Worm (Caenorhabditis elegans) whole organism, late embryonic: ENCODE data around the gene T13C2.2.

Experiments
- ama-1 ChIP-seq: fragments of 150-350 bp; optimal IDR thresholded peaks from 2 replicates; lab custom pipeline; 2014
- dmd-4 ChIP-seq: sonication (generic microtip); optimal IDR thresholded peaks from 2 replicates; lab custom pipeline; 2016; ENCODE audit warnings: borderline replicate concordance, missing genetic modification characterization, missing compliant biosample characterization
- elt-2 ChIP-seq: sonication (generic microtip); optimal IDR thresholded peaks from 2 replicates; lab custom pipeline; 2016; ENCODE audit warnings: missing genetic modification reagents, missing genetic modification characterization, missing compliant biosample characterization
- npax-4 ChIP-seq: sonication (generic microtip); optimal IDR thresholded peaks from 2 replicates; lab custom pipeline; 2016; ENCODE audit warnings: missing genetic modification characterization, missing compliant biosample characterization
- pag-3 ChIP-seq: sonication (generic microtip); optimal IDR thresholded peaks from 2 replicates; lab custom pipeline; 2016; ENCODE audit warnings: missing compliant biosample characterization, missing genetic modification characterization, borderline replicate concordance
- pqm-1 ChIP-seq: sonication (generic microtip); optimal IDR thresholded peaks from 2 replicates; lab custom pipeline; 2016; ENCODE audit warnings: missing genetic modification characterization, missing compliant biosample characterization
- tbx-7 ChIP-seq: sonication (generic microtip); optimal IDR thresholded peaks from 2 replicates; lab custom pipeline; 2016; ENCODE audit warnings: missing genotype, missing genetic modification characterization, missing compliant biosample characterization
- unc-86 ChIP-seq: sonication (generic microtip); optimal IDR thresholded peaks from 2 replicates; lab custom pipeline; 2016; ENCODE audit warnings: missing genetic modification characterization, missing compliant biosample characterization

DNA sequence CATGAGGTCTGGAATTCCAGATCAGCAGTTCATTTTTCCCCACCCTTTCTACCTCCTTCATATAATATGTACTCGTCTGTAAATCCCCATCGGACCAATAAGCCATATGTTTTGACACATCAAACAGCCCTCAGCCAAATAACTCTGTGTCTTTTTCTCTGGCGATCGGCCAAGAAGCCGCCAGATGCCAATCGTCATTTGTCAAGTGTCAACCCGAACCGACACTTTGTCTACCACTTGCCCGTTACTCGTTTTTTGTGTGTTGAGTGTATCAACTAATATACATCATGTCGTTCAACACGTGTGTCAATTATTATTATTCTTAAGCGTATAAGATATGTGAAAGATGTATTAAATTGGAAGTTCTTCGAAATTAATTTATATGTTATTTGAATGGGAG, 31.2 kb downstream of the T13C2.2 start:
- TF ChIP-seq ama-1 (lab: Kevin White, UChicago) = no peak
- TF ChIP-seq npax-4 = no peak
- no peak for TF ChIP-seq elt-2 (tag; lab: Kevin White, UChicago)
- TF ChIP-seq dmd-4 (tag; lab: Kevin White, UChicago) = no peak
- no peak for TF ChIP-seq pag-3 (tag; lab: Kevin White, UChicago)
- TF ChIP-seq pqm-1 (tag; lab: Kevin White, UChicago) = no peak
- no peak for TF ChIP-seq tbx-7
- no peak for TF ChIP-seq unc-86
